Fruit fly (Drosophila melanogaster) whole organism, prepupa: ENCODE measurements around the gene CG15202.

Source experiments
- CG16779 ChIP-seq: fragments of 200-800 bp; sonication (Bioruptor generic); optimal IDR thresholded peaks from 3 replicates; lab custom pipeline; 2017; ENCODE audit warnings: missing biosample characterization, mild to moderate bottlenecking, missing genetic modification characterization
- CG31627 ChIP-seq: fragments of 200-800 bp; sonication (Bioruptor generic); optimal IDR thresholded peaks from 3 replicates; lab custom pipeline; 2016; ENCODE audit warnings: missing biosample characterization, missing genetic modification characterization
- CG8632 ChIP-seq: fragments of 200-800 bp; sonication (Bioruptor generic); optimal IDR thresholded peaks from 3 replicates; lab custom pipeline; 2016; ENCODE audit warnings: missing biosample characterization, missing genetic modification characterization
- Eip93F ChIP-seq: fragments of 200-800 bp; sonication (Bioruptor generic); optimal IDR thresholded peaks from 2 replicates; lab custom pipeline; 2016; ENCODE audit warnings: missing biosample characterization, mild to moderate bottlenecking, missing genetic modification characterization
- esn ChIP-seq: fragments of 200-800 bp; sonication (Bioruptor generic); optimal IDR thresholded peaks from 2 replicates; lab custom pipeline; 2016; ENCODE audit warnings: missing biosample characterization, mild to moderate bottlenecking, missing genetic modification characterization, moderate library complexity
- salr ChIP-seq, 2 experiments: fragments of 200-800 bp; sonication (Bioruptor generic); optimal IDR thresholded peaks; 3 replicates each; lab custom pipeline; 2016 to 2018; ENCODE audit warnings: missing biosample characterization in 2 of 2, missing genetic modification characterization in 2 of 2, mild to moderate bottlenecking in 1 of 2
- vri ChIP-seq: fragments of 200-800 bp; sonication (Bioruptor generic); optimal IDR thresholded peaks from 3 replicates; lab custom pipeline; 2016; ENCODE audit warnings: missing biosample characterization, mild to moderate bottlenecking, missing genetic modification characterization

DNA sequence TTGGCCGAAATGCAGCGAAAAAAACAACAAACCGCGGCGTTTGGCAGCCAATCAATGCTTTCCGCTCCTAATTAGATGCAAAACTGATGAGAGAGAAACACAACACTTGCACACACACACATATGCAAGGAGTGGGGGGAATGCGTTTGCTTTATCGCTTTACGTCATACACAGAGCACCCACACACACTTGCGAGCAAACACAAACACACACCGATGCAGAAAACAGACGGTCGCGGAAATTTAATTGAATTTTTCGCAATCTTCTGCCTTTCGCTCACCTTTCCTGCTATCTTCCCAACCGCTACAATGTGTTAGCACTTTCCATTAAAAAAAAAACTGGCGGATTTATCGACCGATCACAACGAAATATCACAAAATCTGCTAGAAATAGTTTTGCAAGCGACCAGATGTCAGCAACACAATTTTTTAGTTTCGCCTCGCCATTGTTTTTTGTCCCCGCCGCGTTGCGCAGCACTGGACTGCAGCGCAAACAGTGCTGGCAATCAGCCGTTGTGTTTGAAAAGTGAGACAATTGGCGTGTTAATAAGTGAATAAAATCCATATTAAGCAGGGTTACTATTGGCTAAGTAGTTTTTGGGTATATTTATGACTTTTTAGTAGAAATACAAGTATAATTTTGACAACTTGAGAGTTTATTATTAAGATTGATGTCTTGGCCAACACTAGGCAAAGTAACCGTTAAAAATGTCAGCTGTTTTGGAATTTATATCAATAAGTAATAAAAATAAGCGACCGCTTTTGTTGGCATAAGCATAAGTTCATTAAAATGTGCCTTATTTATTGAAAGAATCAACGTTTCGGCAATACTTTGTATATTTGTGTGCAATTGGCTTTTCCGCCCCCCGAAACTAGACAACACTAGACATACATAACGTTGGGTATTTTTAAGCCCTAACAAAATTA lies 5.5 kb upstream of the CG15202 start, which contains the start of gene Klp10A:
- no peak for TF ChIP-seq CG16779 (tag; lab: Kevin White, UChicago)
- TF ChIP-seq esn (GFP tag; lab: Kevin White, UChicago): peak; percentile 35
- peak; percentile 87 for TF ChIP-seq vri (GFP tag; lab: Kevin White, UChicago)
- no peak for TF ChIP-seq CG8632 (GFP tag; lab: Kevin White, UChicago)
- peak; percentile 39 for TF ChIP-seq CG31627 (GFP tag; lab: Kevin White, UChicago)
- TF ChIP-seq salr (GFP tag; optimal IDR thresholded peaks at IDR 0.05; lab: Kevin White, UChicago): no peak
- no peak for TF ChIP-seq Eip93F (GFP tag; lab: Kevin White, UChicago)
